Fruit fly (Drosophila melanogaster): ENCODE measurements around the gene spel1.

DNA sequence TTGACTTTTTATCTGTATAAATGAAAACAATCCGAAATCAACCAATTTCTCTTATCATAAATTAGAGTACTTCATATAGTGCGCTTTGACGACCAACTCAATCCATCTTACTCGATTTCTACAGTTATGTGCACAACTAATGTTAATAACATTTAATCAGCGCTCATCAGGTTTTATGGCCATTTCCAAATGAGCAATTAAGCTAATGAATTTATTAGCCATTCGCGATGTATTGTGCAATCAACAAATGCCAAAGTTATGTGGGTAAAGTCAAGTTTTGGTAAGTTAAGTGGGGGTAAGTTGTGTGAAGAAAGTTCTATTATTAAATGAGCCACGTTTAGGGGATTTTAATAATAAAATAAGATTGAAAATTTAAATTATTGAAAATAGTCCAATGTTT lies 31.7 kb downstream of the spel1 start:
- TF ChIP-seq kay (GFP tag; ENCODE audit: borderline replicate concordance) (peak; percentile 62), CG7045 (GFP tag; optimal IDR thresholded peaks at IDR 0.05) (no peak), pad (GFP tag; optimal IDR thresholded peaks at IDR 0.05) (no peak), toe (GFP tag; optimal IDR thresholded peaks at IDR 0.05) (no peak), CG7101 (tag; optimal IDR thresholded peaks at IDR 0.05) (no peak), CG5204 (GFP tag; optimal IDR thresholded peaks at IDR 0.05) (no peak), Crg-1 (GFP tag; optimal IDR thresholded peaks at IDR 0.05) (no peak), CG12768 (GFP tag; optimal IDR thresholded peaks at IDR 0.05) (no peak), cic (GFP tag; optimal IDR thresholded peaks at IDR 0.05) (no peak), ovo (GFP tag; optimal IDR thresholded peaks at IDR 0.05) (no peak)

Data from whole organism, adult.